Fruit fly (Drosophila melanogaster): ENCODE data around the gene Nhe1.

DNA sequence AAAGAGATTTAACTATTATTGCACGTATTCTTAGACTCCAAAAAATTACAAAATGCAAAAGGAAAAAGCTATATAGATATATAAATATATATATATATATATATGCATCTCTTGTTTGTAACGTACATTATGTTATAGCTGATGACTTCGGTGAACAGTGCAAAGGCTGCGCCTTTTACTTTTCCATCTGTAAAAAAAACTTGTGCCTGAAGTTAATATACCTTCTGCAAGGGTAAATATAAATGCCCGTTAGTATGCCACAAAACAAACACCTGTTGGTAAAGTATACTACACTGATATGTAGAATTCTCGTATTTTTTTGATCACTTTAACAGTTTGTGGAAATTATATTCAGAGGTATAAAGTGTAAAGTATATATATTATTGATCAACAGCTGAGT lies 31.5 kb upstream of the Nhe1 start:
- no peak for TF ChIP-seq br (GFP tag; optimal IDR thresholded peaks at IDR 0.05)
- TF ChIP-seq foxo (GFP tag; optimal IDR thresholded peaks at IDR 0.05) = no peak
- no peak for TF ChIP-seq pan (optimal IDR thresholded peaks at IDR 0.05)
- TF ChIP-seq HLH106 (tag; optimal IDR thresholded peaks at IDR 0.05) = peak; percentile 1
- no peak for TF ChIP-seq dl (GFP tag; optimal IDR thresholded peaks at IDR 0.05; ENCODE audit: insufficient read depth in 1 of 2, partially characterized antibody in 2 of 2)
- no peak for TF ChIP-seq tai (GFP tag; optimal IDR thresholded peaks at IDR 0.05)
- no peak for TF ChIP-seq Rel (GFP tag; optimal IDR thresholded peaks at IDR 0.05)
- TF ChIP-seq Rel (tag; optimal IDR thresholded peaks at IDR 0.05) = no peak
- TF ChIP-seq Jra (GFP tag; optimal IDR thresholded peaks at IDR 0.05) = no peak
- no peak for TF ChIP-seq jim (GFP tag; optimal IDR thresholded peaks at IDR 0.05)
- TF ChIP-seq N (GFP tag; optimal IDR thresholded peaks at IDR 0.05) = peak; percentile 2
- TF ChIP-seq OdsH (GFP tag; optimal IDR thresholded peaks at IDR 0.05) = no peak
- TF ChIP-seq psq (GFP tag; optimal IDR thresholded peaks at IDR 0.05) = no peak
- no peak for TF ChIP-seq Hnf4 (GFP tag; optimal IDR thresholded peaks at IDR 0.05)
- TF ChIP-seq h (GFP tag; optimal IDR thresholded peaks at IDR 0.05) = no peak
